Fruit fly (Drosophila melanogaster): Measurements from ENCODE around the gene CG31789.

DNA sequence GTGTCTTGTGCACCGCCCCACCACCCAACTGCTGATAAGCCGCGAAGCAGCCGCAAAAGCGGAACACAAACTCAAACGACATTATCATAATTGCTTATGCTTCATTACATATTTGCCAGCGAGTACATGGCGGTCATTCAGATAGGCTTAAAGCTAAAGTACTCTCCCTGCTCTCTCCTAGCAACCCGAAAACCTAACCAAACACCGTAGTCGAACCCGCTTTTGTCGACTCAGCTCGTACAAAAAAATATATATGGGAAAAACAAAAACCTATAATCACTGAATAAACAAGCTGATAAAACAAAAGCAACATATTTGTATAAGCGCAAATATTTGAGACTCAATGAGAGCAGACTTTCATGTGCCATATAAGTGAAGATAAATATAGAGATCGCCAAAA, 21.3 kb downstream of the CG31789 start:
- TF ChIP-seq psq (optimal IDR thresholded peaks at IDR 0.05) (no peak), ttk (optimal IDR thresholded peaks at IDR 0.05) (no peak), Myc (optimal IDR thresholded peaks at IDR 0.05) (no peak), insv (optimal IDR thresholded peaks at IDR 0.05) (no peak), h (optimal IDR thresholded peaks at IDR 0.05) (no peak), Sin3A (optimal IDR thresholded peaks at IDR 0.05) (no peak)
